Worm (Caenorhabditis elegans): ENCODE data around the gene F35D2.2.

DNA sequence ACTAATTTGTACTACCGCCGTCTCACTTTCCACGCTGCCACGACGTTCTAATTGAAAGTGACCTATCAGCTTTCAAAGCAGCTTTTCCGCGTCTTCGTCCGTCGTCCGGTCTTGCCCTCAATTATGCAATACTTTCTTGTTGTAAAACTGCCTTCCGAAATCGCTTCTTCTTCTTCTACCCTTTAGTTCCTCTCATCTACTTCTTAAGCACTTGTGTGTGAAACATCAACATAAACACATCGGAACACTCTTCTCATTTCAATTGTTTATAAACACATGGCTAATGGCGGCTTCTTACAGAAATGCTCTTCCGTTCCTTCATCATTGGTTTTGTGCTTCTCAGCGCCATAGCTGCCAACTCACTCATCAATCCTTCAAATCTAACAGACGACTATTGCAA, 3.9 kb upstream of the F35D2.2 start, which contains the start of gene F35D2.3:
- TF ChIP-seq unc-120 (tag; optimal IDR thresholded peaks at IDR 0.05; ENCODE audit: poor library complexity, severe bottlenecking) = no peak
- TF ChIP-seq unc-39 (tag; optimal IDR thresholded peaks at IDR 0.05) = no peak
- TF ChIP-seq lin-13 (tag; optimal IDR thresholded peaks at IDR 0.05) = no peak
- no peak for TF ChIP-seq elt-3 (tag; optimal IDR thresholded peaks at IDR 0.05)
- TF ChIP-seq elt-1 (tag; optimal IDR thresholded peaks at IDR 0.05; ENCODE audit: borderline replicate concordance, insufficient read depth) = no peak

Data from whole organism, mixed stage, embryonic.